Worm (Caenorhabditis elegans): ENCODE measurements around the gene col-91.
A peak's percentile ranks its signal among the peaks of the same experiment; 100 is the strongest.

col-91 gene

DNA sequence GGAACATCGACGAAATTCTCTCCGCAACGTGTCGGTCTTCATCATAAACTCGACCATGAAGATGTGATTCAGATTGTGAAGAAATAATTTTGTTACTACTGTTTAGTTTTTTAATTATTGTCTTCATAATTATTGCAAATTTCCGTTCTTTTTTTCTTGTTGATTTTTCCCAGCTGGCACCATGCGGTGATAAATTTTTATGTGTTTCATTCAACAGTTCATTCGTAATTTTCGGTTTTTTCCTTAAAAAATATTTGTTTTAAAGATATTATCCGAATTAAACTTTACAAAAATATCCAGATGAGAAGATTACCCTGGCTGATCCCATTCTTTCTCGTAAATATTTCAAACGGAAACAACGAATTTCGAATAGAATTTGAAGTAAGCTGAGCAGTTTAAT is 16.4 kb downstream of the col-91 start, which contains the start of gene C02F5.13:
Gene C02F5.13, plus strand, starts transcription at position 301 of the 400 bp plus-strand sequence.
- TF ChIP-seq lin-13 (tag; optimal IDR thresholded peaks at IDR 0.05): no peak
- no peak for TF ChIP-seq pha-4 (tag; optimal IDR thresholded peaks at IDR 0.05)
- no peak for TF ChIP-seq sem-2 (GFP tag; optimal IDR thresholded peaks at IDR 0.05)
- TF ChIP-seq mep-1 (tag; optimal IDR thresholded peaks at IDR 0.05): no peak
- no peak for TF ChIP-seq nhr-2 (tag; optimal IDR thresholded peaks at IDR 0.05)
- no peak for TF ChIP-seq tbx-8 (GFP tag; optimal IDR thresholded peaks at IDR 0.05)
- no peak for TF ChIP-seq ceh-83 (GFP tag; optimal IDR thresholded peaks at IDR 0.05)
- TF ChIP-seq nhr-12 (tag; optimal IDR thresholded peaks at IDR 0.05): no peak
- TF ChIP-seq nhr-28 (tag; optimal IDR thresholded peaks at IDR 0.05): no peak
- no peak for TF ChIP-seq unc-39 (tag; optimal IDR thresholded peaks at IDR 0.05)
- no peak for TF ChIP-seq nhr-237 (tag; optimal IDR thresholded peaks at IDR 0.05)
- no peak for TF ChIP-seq elt-1 (tag; optimal IDR thresholded peaks at IDR 0.05; ENCODE audit: borderline replicate concordance, insufficient read depth)

DNA sequence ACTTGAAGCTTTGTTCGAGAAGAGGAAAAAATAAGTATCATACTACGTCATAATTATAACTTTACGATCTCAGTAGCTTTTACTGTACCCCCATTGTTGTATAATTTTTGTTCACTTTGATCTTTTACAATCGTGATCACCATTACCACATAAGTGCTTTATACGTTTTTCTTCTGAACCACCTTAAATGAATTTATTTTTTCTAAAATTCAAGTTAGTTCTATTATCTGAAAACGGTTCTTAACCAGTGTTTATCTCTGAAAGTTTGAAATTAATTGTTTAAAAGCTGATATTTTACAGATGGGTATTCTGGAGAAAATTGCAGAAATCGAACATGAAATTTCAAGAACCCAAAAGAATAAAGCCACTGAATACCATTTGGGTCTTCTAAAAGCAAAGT is 17.9 kb downstream of the col-91 start, which contains the start of gene C02F5.3:
Gene C02F5.3, plus strand, starts transcription at position 301 of the 400 bp plus-strand sequence.
- TF ChIP-seq nhr-12 (tag; optimal IDR thresholded peaks at IDR 0.05) (no peak), pha-4 (tag; optimal IDR thresholded peaks at IDR 0.05) (no peak), mls-2 (tag; optimal IDR thresholded peaks at IDR 0.05) (no peak), ham-2 (GFP tag; optimal IDR thresholded peaks at IDR 0.05) (no peak), ceh-43 (GFP tag; optimal IDR thresholded peaks at IDR 0.05) (no peak), tbx-8 (GFP tag; optimal IDR thresholded peaks at IDR 0.05) (no peak), nhr-76 (tag; optimal IDR thresholded peaks at IDR 0.05) (no peak), unc-62 (GFP tag; optimal IDR thresholded peaks at IDR 0.05) (no peak), M03D4.4 (tag; optimal IDR thresholded peaks at IDR 0.05) (no peak), sptf-1 (tag; optimal IDR thresholded peaks at IDR 0.05) (no peak), sem-2 (GFP tag; optimal IDR thresholded peaks at IDR 0.05) (no peak), blmp-1 (tag; optimal IDR thresholded peaks at IDR 0.05) (no peak), elt-3 (tag; optimal IDR thresholded peaks at IDR 0.05) (no peak), drap-1 (GFP tag; optimal IDR thresholded peaks at IDR 0.05) (no peak), ces-1 (GFP tag; optimal IDR thresholded peaks at IDR 0.05) (no peak), lin-32 (GFP tag; optimal IDR thresholded peaks at IDR 0.05) (no peak), ceh-83 (GFP tag; optimal IDR thresholded peaks at IDR 0.05) (no peak), mab-5 (tag; optimal IDR thresholded peaks at IDR 0.05) (no peak), ceh-39 (tag; optimal IDR thresholded peaks at IDR 0.05) (no peak), unc-39 (tag; optimal IDR thresholded peaks at IDR 0.05) (no peak)

DNA sequence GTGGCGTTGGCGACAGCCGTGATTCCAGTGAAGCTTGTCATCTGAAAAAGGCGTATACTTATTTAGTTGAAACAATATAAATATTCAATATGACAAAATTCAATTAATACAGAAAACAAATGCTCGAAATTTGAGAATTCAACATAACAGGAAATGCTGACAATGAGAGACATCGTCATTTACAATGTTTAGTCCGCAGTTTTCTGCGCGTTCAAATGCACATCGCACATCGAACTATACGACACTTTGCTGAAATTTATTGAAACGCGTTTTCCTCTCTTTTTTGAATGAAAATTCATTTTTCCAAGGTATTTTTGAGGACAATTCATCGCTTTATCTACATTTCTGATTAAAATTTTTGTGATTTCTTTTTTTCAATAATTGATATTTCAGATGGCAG is 19.4 kb downstream of the col-91 start, which contains the start of the genes pbs-6 and cids-1:
Gene pbs-6, minus strand, starts transcription at position 41 of the 400 bp plus-strand sequence.
Gene cids-1, plus strand, starts transcription at position 394 of the 400 bp plus-strand sequence.
- TF ChIP-seq ces-1 (GFP tag; optimal IDR thresholded peaks at IDR 0.05) (no peak), mep-1 (tag; optimal IDR thresholded peaks at IDR 0.05) (no peak), ceh-83 (GFP tag; optimal IDR thresholded peaks at IDR 0.05) (no peak), ceh-39 (tag; optimal IDR thresholded peaks at IDR 0.05) (no peak), sptf-1 (tag; optimal IDR thresholded peaks at IDR 0.05) (no peak), hlh-1 (tag; optimal IDR thresholded peaks at IDR 0.05) (peak; percentile 6), nhr-2 (tag; optimal IDR thresholded peaks at IDR 0.05) (no peak), unc-62 (GFP tag; optimal IDR thresholded peaks at IDR 0.05) (no peak), lsy-2 (tag; optimal IDR thresholded peaks at IDR 0.05) (peak; percentile 6), lin-13 (tag; optimal IDR thresholded peaks at IDR 0.05) (no peak), sem-2 (GFP tag; optimal IDR thresholded peaks at IDR 0.05) (no peak), lin-32 (GFP tag; optimal IDR thresholded peaks at IDR 0.05) (no peak)

DNA sequence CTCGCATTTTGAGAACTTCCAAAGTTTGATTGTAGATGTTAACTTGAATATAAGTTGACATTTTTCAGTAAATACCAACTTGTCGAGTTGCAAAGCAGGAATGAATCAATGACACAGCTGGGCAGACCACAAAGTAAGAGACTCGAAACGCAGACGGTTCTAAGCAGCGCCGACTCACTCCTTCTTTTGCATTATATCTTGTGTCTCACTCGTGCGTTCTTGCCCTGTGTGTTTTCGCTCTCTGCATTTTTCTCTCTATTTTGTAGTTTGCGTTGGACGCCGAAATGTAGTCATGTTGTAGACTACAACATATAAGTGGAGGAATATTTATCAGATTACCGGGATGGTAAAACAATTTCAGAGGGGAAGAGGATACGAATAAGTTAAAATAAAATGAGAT is 20.7 kb downstream of the col-91 start, which contains the start of gene C02F5.12:
Gene C02F5.12, minus strand, starts transcription at position 221 of the 400 bp plus-strand sequence.
- TF ChIP-seq lsy-2 (tag; optimal IDR thresholded peaks at IDR 0.05): peak; percentile 3
- no peak for TF ChIP-seq unc-120 (tag; optimal IDR thresholded peaks at IDR 0.05; ENCODE audit: poor library complexity, severe bottlenecking)
- no peak for TF ChIP-seq elt-1 (tag; optimal IDR thresholded peaks at IDR 0.05; ENCODE audit: borderline replicate concordance, insufficient read depth)
- peak; percentile 6 for TF ChIP-seq mep-1 (tag; optimal IDR thresholded peaks at IDR 0.05)
- peak; percentile 19 for TF ChIP-seq nhr-28 (tag; optimal IDR thresholded peaks at IDR 0.05)
- peak; percentile 95 for TF ChIP-seq nhr-12 (tag; optimal IDR thresholded peaks at IDR 0.05)

ce11 chrIII:8240948-8241347 is 22.5 kb downstream of the col-91 start:
- TF ChIP-seq ham-2 (GFP tag; optimal IDR thresholded peaks at IDR 0.05) (no peak), drap-1 (GFP tag; optimal IDR thresholded peaks at IDR 0.05) (no peak), flh-1 (GFP tag; optimal IDR thresholded peaks at IDR 0.05) (no peak), unc-39 (tag; optimal IDR thresholded peaks at IDR 0.05) (no peak), ces-1 (GFP tag; optimal IDR thresholded peaks at IDR 0.05) (no peak), tbx-8 (GFP tag; optimal IDR thresholded peaks at IDR 0.05) (no peak), lsy-2 (tag; optimal IDR thresholded peaks at IDR 0.05) (no peak), elt-3 (tag; optimal IDR thresholded peaks at IDR 0.05) (no peak), mls-2 (tag; optimal IDR thresholded peaks at IDR 0.05) (no peak), unc-62 (GFP tag; optimal IDR thresholded peaks at IDR 0.05) (no peak), unc-120 (tag; optimal IDR thresholded peaks at IDR 0.05; ENCODE audit: poor library complexity, severe bottlenecking) (no peak), ceh-39 (tag; optimal IDR thresholded peaks at IDR 0.05) (no peak), ceh-43 (GFP tag; optimal IDR thresholded peaks at IDR 0.05) (no peak), mab-5 (tag; optimal IDR thresholded peaks at IDR 0.05) (no peak), nhr-28 (tag; optimal IDR thresholded peaks at IDR 0.05) (no peak), snpc-4 (tag; optimal IDR thresholded peaks at IDR 0.05) (no peak), hlh-1 (tag; optimal IDR thresholded peaks at IDR 0.05) (no peak), ceh-83 (GFP tag; optimal IDR thresholded peaks at IDR 0.05) (no peak), nhr-2 (tag; optimal IDR thresholded peaks at IDR 0.05) (no peak), cnd-1 (tag; optimal IDR thresholded peaks at IDR 0.05) (no peak)
